Worm (Caenorhabditis elegans): ENCODE data around the gene srab-8.
A peak's percentile ranks its signal among the peaks of the same experiment; 100 is the strongest.

The srab-8 gene

ce11 chrV:3133293-3133755, 42.9 kb upstream of the srab-8 start, which contains the start of gene F02C9.2:
F02C9.2 (plus strand) TSS chrV:3133705.
- TF ChIP-seq zfh-2 (GFP tag; conservative IDR thresholded peaks at IDR 0.05): peak; percentile 81
- no peak for TF ChIP-seq pbrm-1 (GFP tag; IDR thresholded peaks at IDR 0.05)
- peak; percentile 41; the same call in 1 of the 2 replicates for TF ChIP-seq egrh-3 (GFP tag; IDR thresholded peaks at IDR 0.05)
- no peak for TF ChIP-seq mcd-1 (GFP tag; IDR thresholded peaks at IDR 0.05)

DNA sequence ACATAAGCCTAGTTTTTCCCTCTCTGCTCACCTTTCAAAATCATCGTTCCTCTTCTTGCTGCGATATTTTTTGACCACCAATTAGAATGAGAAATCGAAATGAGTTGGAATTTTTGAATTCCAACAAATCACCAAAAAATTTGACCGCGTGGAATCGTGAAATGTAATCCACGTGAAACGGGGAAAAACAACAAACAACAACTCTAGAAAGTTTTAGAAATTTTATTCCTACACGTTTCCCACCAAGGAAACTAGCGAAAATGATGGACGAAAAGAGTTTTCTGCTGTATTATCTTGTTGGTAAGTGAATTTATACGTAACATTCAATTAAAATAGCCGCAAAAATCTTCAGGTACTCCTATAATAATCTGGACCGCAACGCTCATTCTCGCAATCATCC, 37.8 kb upstream of the srab-8 start, which contains the start of the genes irld-3 and F02C9.1:
Gene irld-3 (minus strand): TSS at position 101 of the 400 bp plus-strand sequence.
Gene F02C9.1 (plus strand): TSS at position 216 of the 400 bp plus-strand sequence.
- TF ChIP-seq ztf-18 (tag; optimal IDR thresholded peaks at IDR 0.05): no peak
- no peak for TF ChIP-seq zfh-2 (GFP tag; conservative IDR thresholded peaks at IDR 0.05)
- TF ChIP-seq hsf-1 (GFP tag; IDR thresholded peaks at IDR 0.05): no peak
- TF ChIP-seq bed-1 (GFP tag; IDR thresholded peaks at IDR 0.05): no peak
- TF ChIP-seq lir-1 (GFP tag; conservative IDR thresholded peaks at IDR 0.05): no peak
- no peak for TF ChIP-seq rpc-1 (optimal IDR thresholded peaks at IDR 0.05)
- no peak for TF ChIP-seq rpc-1 (tag; optimal IDR thresholded peaks at IDR 0.05)
- TF ChIP-seq ets-4 (GFP tag; optimal IDR thresholded peaks at IDR 0.05): no peak
- TF ChIP-seq madf-3 (GFP tag; IDR thresholded peaks at IDR 0.05): no peak
- no peak for TF ChIP-seq xnd-1 (tag; optimal IDR thresholded peaks at IDR 0.05)
- no peak for TF ChIP-seq sea-2 (GFP tag; IDR thresholded peaks at IDR 0.05)
- TF ChIP-seq ceh-79 (tag; optimal IDR thresholded peaks at IDR 0.05): no peak
- no peak for TF ChIP-seq B0035.1 (tag; optimal IDR thresholded peaks at IDR 0.05)
- TF ChIP-seq repo-1 (tag; optimal IDR thresholded peaks at IDR 0.05): no peak
- no peak for TF ChIP-seq snpc-1.1 (tag; optimal IDR thresholded peaks at IDR 0.05; ENCODE audit: insufficient read depth)
- TF ChIP-seq Y95B8A.8 (GFP tag; IDR thresholded peaks at IDR 0.05): no peak
- no peak for TF ChIP-seq cebp-1 (GFP tag; IDR thresholded peaks at IDR 0.05)
- TF ChIP-seq cebp-1 (tag; optimal IDR thresholded peaks at IDR 0.05): no peak
- no peak for TF ChIP-seq ama-1 (optimal IDR thresholded peaks at IDR 0.05)
- TF ChIP-seq ama-1 (GFP tag; optimal IDR thresholded peaks at IDR 0.05): no peak
- TF ChIP-seq F57C9.4 (tag; optimal IDR thresholded peaks at IDR 0.05): no peak
- no peak for TF ChIP-seq F22D6.2 (tag; optimal IDR thresholded peaks at IDR 0.05)
- no peak for TF ChIP-seq lag-1 (GFP tag; IDR thresholded peaks at IDR 0.05)

ce11 chrV:3141190-3141589, 35.1 kb upstream of the srab-8 start, which contains the start of gene srab-9:
srab-9 (minus strand) TSS chrV:3141290.
- TF ChIP-seq nfya-2 (GFP tag; IDR thresholded peaks at IDR 0.05): no peak
- TF ChIP-seq ztf-26 (tag; optimal IDR thresholded peaks at IDR 0.05): no peak
- no peak for TF ChIP-seq dpff-1 (tag; optimal IDR thresholded peaks at IDR 0.05)
- no peak for TF ChIP-seq sdz-38 (tag; optimal IDR thresholded peaks at IDR 0.05)
- no peak for TF ChIP-seq nfyb-1 (GFP tag; IDR thresholded peaks at IDR 0.05)
- no peak for TF ChIP-seq hlh-26 (GFP tag; conservative IDR thresholded peaks at IDR 0.05)
- no peak for TF ChIP-seq athp-1 (tag; optimal IDR thresholded peaks at IDR 0.05)
- TF ChIP-seq madf-3 (GFP tag; IDR thresholded peaks at IDR 0.05): no peak
- TF ChIP-seq mcd-1 (GFP tag; IDR thresholded peaks at IDR 0.05): no peak
- TF ChIP-seq attf-3 (GFP tag; conservative IDR thresholded peaks at IDR 0.05): no peak

ce11 chrV:3144494-3144893, 31.8 kb upstream of the srab-8 start, which contains the start of gene srab-10:
srab-10 (minus strand) TSS chrV:3144594.
- no peak for TF ChIP-seq lin-40 (tag; optimal IDR thresholded peaks at IDR 0.05)
- no peak for TF ChIP-seq K12H6.12 (tag; optimal IDR thresholded peaks at IDR 0.05)
- TF ChIP-seq pha-4 (tag; optimal IDR thresholded peaks at IDR 0.05): no peak
- no peak for TF ChIP-seq B0336.3 (GFP tag; IDR thresholded peaks at IDR 0.05)
- no peak for TF ChIP-seq F55B11.4 (tag; optimal IDR thresholded peaks at IDR 0.05; ENCODE audit: borderline replicate concordance, insufficient read depth)
- TF ChIP-seq F22D6.2 (tag; optimal IDR thresholded peaks at IDR 0.05): no peak
- TF ChIP-seq ets-4 (GFP tag; optimal IDR thresholded peaks at IDR 0.05): no peak
- no peak for TF ChIP-seq nfya-2 (GFP tag; IDR thresholded peaks at IDR 0.05)
